Worm (Caenorhabditis elegans) whole organism, late embryonic: ENCODE measurements around the gene C06H5.6.
A peak's percentile ranks its signal among the peaks of the same experiment; 100 is the strongest.
"Not testable (repeated sequence)": the region's sequence is repeated elsewhere in the genome, so short reads cannot be mapped to it uniquely, and the experiment has no call there.

ENCODE experiments used
- C08G9.2 ChIP-seq: sonication (generic microtip); optimal IDR thresholded peaks from 2 replicates; lab custom pipeline; 2016; ENCODE audit warnings: mild to moderate bottlenecking, missing genetic modification characterization, moderate library complexity, missing compliant biosample characterization
- C38D4.7 ChIP-seq: fragments of 200-800 bp; sonication (Bioruptor generic); optimal IDR thresholded peaks from 2 replicates; lab custom pipeline; 2018; ENCODE audit warnings: mild to moderate bottlenecking, missing genetic modification characterization, moderate library complexity, missing compliant biosample characterization
- F13H6.1 ChIP-seq: sonication (generic microtip); optimal IDR thresholded peaks from 2 replicates; lab custom pipeline; 2016; ENCODE audit warnings: missing genetic modification characterization, missing compliant biosample characterization
- K02D7.2 ChIP-seq: sonication (generic microtip); optimal IDR thresholded peaks from 2 replicates; lab custom pipeline; 2017; ENCODE audit warnings: mild to moderate bottlenecking, missing genetic modification characterization, missing compliant biosample characterization
- T23F11.4 ChIP-seq: fragments of 200-800 bp; sonication (Bioruptor generic); optimal IDR thresholded peaks from 2 replicates; lab custom pipeline; 2018; ENCODE audit warnings: mild to moderate bottlenecking, missing genetic modification characterization, missing compliant biosample characterization
- Y22D7AL.16 ChIP-seq: sonication (generic microtip); optimal IDR thresholded peaks from 2 replicates; lab custom pipeline; 2016; ENCODE audit warnings: missing genetic modification characterization, missing compliant biosample characterization
- ceh-14 ChIP-seq: sonication (generic microtip); optimal IDR thresholded peaks from 2 replicates; lab custom pipeline; 2016; ENCODE audit warnings: missing genotype, missing genetic modification characterization, missing compliant biosample characterization
- ceh-18 ChIP-seq: sonication (generic microtip); optimal IDR thresholded peaks from 2 replicates; lab custom pipeline; 2016; ENCODE audit warnings: missing genetic modification characterization, missing compliant biosample characterization
- ceh-19 ChIP-seq: fragments of 200-800 bp; sonication (Bioruptor generic); optimal IDR thresholded peaks from 2 replicates; lab custom pipeline; 2018; ENCODE audit warnings: mild to moderate bottlenecking, missing genetic modification characterization, missing compliant biosample characterization
- ceh-31 ChIP-seq: sonication (generic microtip); optimal IDR thresholded peaks from 2 replicates; lab custom pipeline; 2016; ENCODE audit warnings: missing genetic modification characterization, missing compliant biosample characterization
- ceh-45 ChIP-seq: fragments of 200-800 bp; sonication (Bioruptor generic); IDR thresholded peaks from 2 replicates; pipeline ENCODE4 v1.3.6; 2022; ENCODE audit warnings: missing genetic modification reagents, missing genetic modification characterization, missing compliant biosample characterization
- ceh-48 ChIP-seq: sonication (generic microtip); optimal IDR thresholded peaks from 2 replicates; lab custom pipeline; 2016; ENCODE audit warnings: missing genetic modification characterization, inconsistent platforms, missing compliant biosample characterization
- ceh-9 ChIP-seq: sonication (generic microtip); optimal IDR thresholded peaks from 2 replicates; lab custom pipeline; 2016; ENCODE audit warnings: mild to moderate bottlenecking, missing genetic modification characterization, inconsistent platforms, missing compliant biosample characterization
- che-1 ChIP-seq: sonication (generic microtip); optimal IDR thresholded peaks from 2 replicates; lab custom pipeline; 2016; ENCODE audit warnings: mild to moderate bottlenecking, missing genetic modification characterization, missing compliant biosample characterization
- dve-1 ChIP-seq: sonication (generic microtip); optimal IDR thresholded peaks from 2 replicates; lab custom pipeline; 2017; ENCODE audit warnings: antibody characterized with exemption, mild to moderate bottlenecking, missing genetic modification characterization, missing compliant biosample characterization
- elt-2 ChIP-seq: sonication (generic microtip); optimal IDR thresholded peaks from 2 replicates; lab custom pipeline; 2016; ENCODE audit warnings: missing genetic modification reagents, missing genetic modification characterization, missing compliant biosample characterization
- ets-4 ChIP-seq: sonication (generic microtip); optimal IDR thresholded peaks from 2 replicates; lab custom pipeline; 2016; ENCODE audit warnings: missing genetic modification characterization, missing compliant biosample characterization
- fkh-10 ChIP-seq: fragments of 150-350 bp; optimal IDR thresholded peaks from 2 replicates; lab custom pipeline; 2014; ENCODE audit warnings: missing biosample characterization, missing genetic modification reagents, missing genetic modification characterization
- fkh-6 ChIP-seq: sonication (generic microtip); optimal IDR thresholded peaks from 2 replicates; lab custom pipeline; 2016; ENCODE audit warnings: missing genetic modification characterization, missing compliant biosample characterization
- hlh-6 ChIP-seq: sonication (generic microtip); optimal IDR thresholded peaks from 2 replicates; lab custom pipeline; 2016; ENCODE audit warnings: missing genotype, missing genetic modification characterization, missing compliant biosample characterization
- hlh-8 ChIP-seq: sonication (generic microtip); optimal IDR thresholded peaks from 2 replicates; lab custom pipeline; 2016; ENCODE audit warnings: missing genotype, missing genetic modification characterization, missing compliant biosample characterization
- lin-11 ChIP-seq: fragments of 200-800 bp; sonication (Bioruptor generic); optimal IDR thresholded peaks from 2 replicates; lab custom pipeline; 2018; ENCODE audit warnings: mild to moderate bottlenecking, missing genetic modification characterization, missing compliant biosample characterization
- madf-2 ChIP-seq: sonication (generic microtip); optimal IDR thresholded peaks from 2 replicates; lab custom pipeline; 2017; ENCODE audit warnings: missing genetic modification characterization, missing compliant biosample characterization
- mec-3 ChIP-seq: sonication (generic microtip); optimal IDR thresholded peaks from 2 replicates; lab custom pipeline; 2016; ENCODE audit warnings: borderline replicate concordance, missing genetic modification characterization, missing compliant biosample characterization
- nfya-1 ChIP-seq: sonication (generic microtip); optimal IDR thresholded peaks from 2 replicates; lab custom pipeline; 2017; ENCODE audit warnings: missing genetic modification characterization, mild to moderate bottlenecking, missing compliant biosample characterization, antibody characterized with exemption, moderate library complexity
- odd-2 ChIP-seq: sonication (generic microtip); optimal IDR thresholded peaks from 2 replicates; lab custom pipeline; 2017; ENCODE audit warnings: antibody characterized with exemption, mild to moderate bottlenecking, missing genetic modification characterization, missing compliant biosample characterization
- pag-3 ChIP-seq: sonication (generic microtip); optimal IDR thresholded peaks from 2 replicates; lab custom pipeline; 2016; ENCODE audit warnings: missing compliant biosample characterization, missing genetic modification characterization, borderline replicate concordance
- pat-9 ChIP-seq: fragments of 200-800 bp; sonication (Bioruptor generic); optimal IDR thresholded peaks from 2 replicates; lab custom pipeline; 2018; ENCODE audit warnings: mild to moderate bottlenecking, missing genetic modification characterization, moderate library complexity, missing compliant biosample characterization
- pax-1 ChIP-seq: fragments of 150-350 bp; optimal IDR thresholded peaks from 2 replicates; lab custom pipeline; 2014; ENCODE audit warnings: missing biosample characterization, missing genetic modification characterization
- pha-2 ChIP-seq: sonication (generic microtip); optimal IDR thresholded peaks from 2 replicates; lab custom pipeline; 2017; ENCODE audit warnings: mild to moderate bottlenecking, missing genetic modification characterization, missing compliant biosample characterization
- pros-1 ChIP-seq: fragments of 150-350 bp; optimal IDR thresholded peaks from 2 replicates; lab custom pipeline; 2014; ENCODE audit warnings: missing biosample characterization, missing genetic modification reagents, missing genetic modification characterization
- rnt-1 ChIP-seq: sonication (generic microtip); optimal IDR thresholded peaks from 2 replicates; lab custom pipeline; 2016; ENCODE audit warnings: missing genetic modification characterization, missing compliant biosample characterization
- sdc-2 ChIP-seq: sonication (generic microtip); optimal IDR thresholded peaks from 2 replicates; lab custom pipeline; 2016; ENCODE audit warnings: missing genotype, missing genetic modification characterization, missing compliant biosample characterization
- syd-9 ChIP-seq: sonication (generic microtip); optimal IDR thresholded peaks from 2 replicates; lab custom pipeline; 2016; ENCODE audit warnings: mild to moderate bottlenecking, missing genetic modification characterization, moderate library complexity, missing compliant biosample characterization
- tbx-2 ChIP-seq: sonication (generic microtip); optimal IDR thresholded peaks from 2 replicates; lab custom pipeline; 2016; ENCODE audit warnings: missing genetic modification characterization, missing compliant biosample characterization
- tbx-7 ChIP-seq: sonication (generic microtip); optimal IDR thresholded peaks from 2 replicates; lab custom pipeline; 2016; ENCODE audit warnings: missing genotype, missing genetic modification characterization, missing compliant biosample characterization
- unc-3 ChIP-seq, 2 experiments: fragments of 200-800 bp in 1 of 2; sonication (Bioruptor generic) in 1 of 2; sonication (generic microtip) in 1 of 2; conservative IDR thresholded peaks in 1 of 2; optimal IDR thresholded peaks in 1 of 2; 2 replicates each; pipeline versions ENCODE4 v1.3.6 to Lab custom; 2016 to 2022; ENCODE audit warnings: missing compliant biosample characterization in 2 of 2, missing genetic modification characterization in 2 of 2, missing genetic modification reagents in 1 of 2
- unc-42 ChIP-seq: sonication (generic microtip); optimal IDR thresholded peaks from 2 replicates; lab custom pipeline; 2016; ENCODE audit warnings: missing genotype, missing genetic modification characterization, missing compliant biosample characterization
- unc-55 ChIP-seq: sonication (generic microtip); optimal IDR thresholded peaks from 2 replicates; lab custom pipeline; 2017; ENCODE audit warnings: missing biosample characterization, missing genetic modification reagents, missing genetic modification characterization
- unc-86 ChIP-seq: sonication (generic microtip); optimal IDR thresholded peaks from 2 replicates; lab custom pipeline; 2016; ENCODE audit warnings: missing genetic modification characterization, missing compliant biosample characterization
- zip-5 ChIP-seq: sonication (generic microtip); optimal IDR thresholded peaks from 2 replicates; lab custom pipeline; 2016; ENCODE audit warnings: missing genetic modification characterization, missing compliant biosample characterization
- ztf-16 ChIP-seq: sonication (generic microtip); optimal IDR thresholded peaks from 2 replicates; lab custom pipeline; 2017; ENCODE audit warnings: missing genetic modification characterization, missing compliant biosample characterization

Gene C06H5.6

DNA sequence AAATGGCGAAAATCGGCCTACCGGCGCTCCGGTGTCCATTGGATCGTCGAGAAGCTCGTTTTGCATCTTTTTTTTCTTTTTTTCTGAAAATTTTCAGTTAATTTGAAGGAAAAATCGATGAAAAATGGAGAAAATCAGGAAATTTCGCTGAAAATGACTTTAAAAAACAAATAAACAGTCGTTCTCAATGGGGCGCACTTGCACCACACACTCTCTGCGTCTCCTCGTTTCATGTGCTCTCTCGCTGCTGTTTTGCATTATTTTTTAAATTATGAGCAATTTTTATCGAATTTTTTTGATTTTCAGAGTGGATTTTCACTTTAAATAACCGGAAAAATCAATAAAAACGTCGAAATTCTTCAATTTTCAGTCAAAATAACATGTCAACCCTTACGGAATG lies 18.2 kb downstream of the C06H5.6 start, which contains the start of gene csn-1:
Gene csn-1, minus strand, starts transcription at position 83 of the 400 bp plus-strand sequence.
- no peak for TF ChIP-seq pag-3 (tag; lab: Kevin White, UChicago)
- no peak for TF ChIP-seq unc-55
- no peak for TF ChIP-seq hlh-8 (tag; lab: Kevin White, UChicago)
- no peak for TF ChIP-seq che-1 (tag; lab: Kevin White, UChicago)
- no peak for TF ChIP-seq K02D7.2 (tag; lab: Kevin White, UChicago)
- no peak for TF ChIP-seq madf-2 (tag; lab: Kevin White, UChicago)
- TF ChIP-seq lin-11 (tag; lab: Kevin White, UChicago): no peak
- no peak for TF ChIP-seq ets-4 (tag; lab: Kevin White, UChicago)
- TF ChIP-seq pros-1 (tag; lab: Kevin White, UChicago): no peak
- no peak for TF ChIP-seq ztf-16 (tag; lab: Kevin White, UChicago)
- no peak for TF ChIP-seq fkh-6
- no peak for TF ChIP-seq nfya-1
- TF ChIP-seq hlh-6: no peak
- TF ChIP-seq C08G9.2 (tag; lab: Kevin White, UChicago): no peak
- no peak for TF ChIP-seq C38D4.7 (GFP tag; lab: Kevin White, UChicago)
- TF ChIP-seq mec-3 (tag; lab: Kevin White, UChicago): no peak
- TF ChIP-seq ceh-48: no peak
- TF ChIP-seq tbx-2 (tag; lab: Kevin White, UChicago): no peak
- TF ChIP-seq tbx-7 (tag; lab: Kevin White, UChicago): no peak
- TF ChIP-seq, all 69 proteins: peak for 0

ce11 chrV:17865309-17865708 lies 23.5 kb downstream of the C06H5.6 start, which contains the start of gene Y59A8A.8:
Gene Y59A8A.8 (plus strand): TSS chrV:17865609.
- TF ChIP-seq pag-3 (tag; lab: Kevin White, UChicago); ceh-9; pha-2 (tag; lab: Kevin White, UChicago): not testable (repeated sequence)

ce11 chrV:17859519-17859918 lies 29.3 kb downstream of the C06H5.6 start:
- TF ChIP-seq pros-1 (tag; lab: Kevin White, UChicago) (no peak), odd-2 (tag; lab: Kevin White, UChicago) (no peak), tbx-2 (tag; lab: Kevin White, UChicago) (no peak), hlh-8 (tag; lab: Kevin White, UChicago) (no peak), unc-3 (GFP tag; conservative IDR thresholded peaks at IDR 0.05; lab: Robert Waterston, UW) (no peak), unc-3 (tag; optimal IDR thresholded peaks at IDR 0.05; lab: Kevin White, UChicago) (no peak), pax-1 (tag; lab: Kevin White, UChicago) (no peak), unc-42 (tag; lab: Kevin White, UChicago) (no peak), pat-9 (tag; lab: Kevin White, UChicago) (no peak), unc-86 (tag; lab: Kevin White, UChicago) (no peak), rnt-1 (no peak), elt-2 (tag; lab: Kevin White, UChicago) (no peak), C08G9.2 (tag; lab: Kevin White, UChicago) (no peak), pha-2 (tag; lab: Kevin White, UChicago) (no peak), che-1 (tag; lab: Kevin White, UChicago) (no peak), tbx-7 (tag; lab: Kevin White, UChicago) (no peak), K02D7.2 (tag; lab: Kevin White, UChicago) (no peak)

DNA sequence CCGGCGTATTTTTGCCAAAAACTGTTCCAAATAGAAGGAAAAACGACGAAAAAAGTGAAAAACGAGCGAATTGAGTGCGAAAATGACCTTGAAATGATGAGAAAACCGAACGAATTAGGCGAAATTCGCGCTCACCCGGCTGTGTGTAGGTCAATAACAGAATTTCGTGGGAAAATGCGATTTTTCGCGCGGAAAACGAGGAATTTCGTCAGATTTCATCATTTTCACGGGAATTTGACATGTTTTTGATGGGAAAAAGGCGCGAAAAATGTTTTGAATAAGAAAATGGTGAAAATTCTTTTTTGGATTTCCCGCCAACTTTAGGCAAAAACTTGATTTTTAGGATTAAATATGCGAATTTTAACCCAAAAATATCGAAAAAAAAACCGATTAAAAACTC lies 29.7 kb downstream of the C06H5.6 start:
- no peak for TF ChIP-seq sdc-2 (tag; lab: Kevin White, UChicago)
- no peak for TF ChIP-seq fkh-6
- no peak for TF ChIP-seq ceh-45
- TF ChIP-seq, all 69 proteins: peak for 0

- TF ChIP-seq unc-86 (tag; lab: Kevin White, UChicago) (peak; percentile 16), Y22D7AL.16 (tag; lab: Kevin White, UChicago) (no peak), ceh-18 (tag; lab: Kevin White, UChicago) (peak; percentile 86), ceh-31 (tag; lab: Kevin White, UChicago) (peak; percentile 83), unc-42 (tag; lab: Kevin White, UChicago) (peak; percentile 97), pag-3 (tag; lab: Kevin White, UChicago) (peak; percentile 67), rnt-1 (peak; percentile 58), elt-2 (tag; lab: Kevin White, UChicago) (no peak), zip-5 (tag; lab: Kevin White, UChicago) (no peak), dve-1 (tag; lab: Kevin White, UChicago) (peak; percentile 57), ceh-19 (GFP tag; lab: Kevin White, UChicago) (peak; percentile 23), syd-9 (tag; lab: Kevin White, UChicago) (peak; percentile 34), nfya-1 (peak; percentile 98), fkh-10 (GFP tag; lab: Kevin White, UChicago) (peak; percentile 55), lin-11 (tag; lab: Kevin White, UChicago) (no peak), F13H6.1 (tag; lab: Kevin White, UChicago) (peak; percentile 65), T23F11.4 (no peak), ets-4 (tag; lab: Kevin White, UChicago) (peak; percentile 46), ceh-14 (tag; lab: Kevin White, UChicago) (peak; percentile 77), hlh-6 (peak; percentile 47)
Measured at ce11 chrV:17857901-17858300, 30.9 kb downstream of the C06H5.6 start.
